Fruit fly (Drosophila melanogaster): ENCODE data around the gene CG15456.
A peak's percentile ranks its signal among the peaks of the same experiment; 100 is the strongest.

The CG15456 gene

dm6 chrX:20433345-20434332 lies 6.8 kb upstream of the CG15456 start, which contains the start of gene CG1695 (continued):
- TF ChIP-seq D19B (GFP tag; optimal IDR thresholded peaks at IDR 0.05) (no peak), CkIIα-i1 (GFP tag; IDR thresholded peaks at IDR 0.05) (no peak), CG34422 (GFP tag; IDR thresholded peaks at IDR 0.05) (no peak), Gug (GFP tag; IDR thresholded peaks at IDR 0.05) (no peak), peb (GFP tag; IDR thresholded peaks at IDR 0.05) (no peak), CG1602 (GFP tag; optimal IDR thresholded peaks at IDR 0.05) (peak; percentile 3), PHDP (tag; optimal IDR thresholded peaks at IDR 0.05) (no peak), Dll (GFP tag; IDR thresholded peaks at IDR 0.05; ENCODE audit: partially characterized antibody) (no peak), GATAe (GFP tag; conservative IDR thresholded peaks at IDR 0.05) (no peak), stwl (tag; optimal IDR thresholded peaks at IDR 0.05) (no peak), Dip3 (GFP tag; optimal IDR thresholded peaks at IDR 0.05) (no peak), NC2α (GFP tag; optimal IDR thresholded peaks at IDR 0.05) (no peak), so (GFP tag; IDR thresholded peaks at IDR 0.05) (0 out of 3 replicates have a peak, but pooled peaks have one; percentile 9), disco-r (GFP tag; optimal IDR thresholded peaks at IDR 0.05) (no peak), ase (GFP tag; IDR thresholded peaks at IDR 0.05) (no peak), toy (GFP tag; IDR thresholded peaks at IDR 0.05) (no peak), slp2 (GFP tag; optimal IDR thresholded peaks at IDR 0.05) (no peak), CG30403 (GFP tag; optimal IDR thresholded peaks at IDR 0.05) (peak; percentile 53), CG10366 (GFP tag; IDR thresholded peaks at IDR 0.05) (no peak), CG8359 (GFP tag; optimal IDR thresholded peaks at IDR 0.05; ENCODE audit: borderline replicate concordance) (no peak), grn (GFP tag; optimal IDR thresholded peaks at IDR 0.05) (no peak), lmd (GFP tag; IDR thresholded peaks at IDR 0.05) (peak; percentile 31; the same call in 1 of the 2 replicates), ara (GFP tag; IDR thresholded peaks at IDR 0.05) (no peak), gem (tag; optimal IDR thresholded peaks at IDR 0.05) (peak; percentile 41), crp (GFP tag; optimal IDR thresholded peaks at IDR 0.05) (no peak), mam (GFP tag; optimal IDR thresholded peaks at IDR 0.05) (peak; percentile 17), phol (tag; optimal IDR thresholded peaks at IDR 0.05) (peak; percentile 12), vnd (GFP tag; IDR thresholded peaks at IDR 0.05; ENCODE audit: partially characterized antibody) (no peak), Pdp1 (GFP tag; optimal IDR thresholded peaks at IDR 0.05) (peak; percentile 1 to 71), CG3995 (GFP tag; optimal IDR thresholded peaks at IDR 0.05) (no peak), her (GFP tag; optimal IDR thresholded peaks at IDR 0.05) (no peak), pnt (GFP tag; optimal IDR thresholded peaks at IDR 0.05) (no peak), HmgD (GFP tag; optimal IDR thresholded peaks at IDR 0.05) (no peak), CG14710 (tag; optimal IDR thresholded peaks at IDR 0.05) (peak; percentile 20), CG10565 (GFP tag; optimal IDR thresholded peaks at IDR 0.05) (no peak), Meics (GFP tag; optimal IDR thresholded peaks at IDR 0.05) (peak; percentile 35), fd64A (GFP tag; optimal IDR thresholded peaks at IDR 0.05) (no peak), z (GFP tag; IDR thresholded peaks at IDR 0.05) (no peak), cad (GFP tag; optimal IDR thresholded peaks at IDR 0.05) (no peak), HLH4C (GFP tag; IDR thresholded peaks at IDR 0.05; ENCODE audit: partially characterized antibody) (no peak), CG10147 (GFP tag; optimal IDR thresholded peaks at IDR 0.05) (no peak), Xrp1 (GFP tag; IDR thresholded peaks at IDR 0.05) (no peak), h (optimal IDR thresholded peaks at IDR 0.05) (no peak), CG12104 (GFP tag; optimal IDR thresholded peaks at IDR 0.05) (peak; percentile 8), CG13287 (GFP tag; IDR thresholded peaks at IDR 0.05; ENCODE audit: partially characterized antibody) (peak; percentile 57), CG16815 (GFP tag; optimal IDR thresholded peaks at IDR 0.05) (no peak), CG8765 (GFP tag; IDR thresholded peaks at IDR 0.05) (no peak), H15 (GFP tag; IDR thresholded peaks at IDR 0.05) (no peak), dati (GFP tag; IDR thresholded peaks at IDR 0.05) (no peak), CG17359 (tag; optimal IDR thresholded peaks at IDR 0.05) (no peak)

Measured in whole organism, embryonic.